Worm (Caenorhabditis elegans) whole organism, L1 larva: Measurements from ENCODE around the gene ncs-4.
A peak's percentile ranks its signal among the peaks of the same experiment; 100 is the strongest.

ENCODE experiments used
- C04F5.9 ChIP-seq: sonication (generic microtip); optimal IDR thresholded peaks from 2 replicates; lab custom pipeline; 2016; ENCODE audit warnings: missing genetic modification characterization, missing compliant biosample characterization
- C34B4.2 ChIP-seq: sonication (generic microtip); optimal IDR thresholded peaks from 2 replicates; lab custom pipeline; 2017; ENCODE audit warnings: mild to moderate bottlenecking, missing genetic modification characterization, missing compliant biosample characterization
- F16B12.6 ChIP-seq: fragments of 150-350 bp; optimal IDR thresholded peaks from 2 replicates; lab custom pipeline; 2014; ENCODE audit warnings: missing biosample characterization, missing genetic modification characterization
- aha-1 ChIP-seq: fragments of 150-350 bp; optimal IDR thresholded peaks from 2 replicates; lab custom pipeline; 2014; ENCODE audit warnings: missing biosample characterization, missing genetic modification characterization
- alr-1 ChIP-seq: fragments of 200-800 bp; sonication (Bioruptor generic); optimal IDR thresholded peaks from 2 replicates; lab custom pipeline; 2018; ENCODE audit warnings: borderline replicate concordance, mild to moderate bottlenecking, missing genetic modification characterization, missing compliant biosample characterization
- ama-1 ChIP-seq: fragments of 150-350 bp; optimal IDR thresholded peaks from 2 replicates; lab custom pipeline; 2014
- blmp-1 ChIP-seq: fragments of 150-350 bp; optimal IDR thresholded peaks from 2 replicates; lab custom pipeline; 2014; ENCODE audit warnings: missing biosample characterization, missing genetic modification characterization
- ceh-63 ChIP-seq: fragments of 200-800 bp; sonication (Bioruptor generic); optimal IDR thresholded peaks from 2 replicates; lab custom pipeline; 2018; ENCODE audit warnings: mild to moderate bottlenecking, missing genetic modification characterization, missing compliant biosample characterization
- ceh-8 ChIP-seq: fragments of 200-800 bp; sonication (Bioruptor generic); optimal IDR thresholded peaks from 2 replicates; lab custom pipeline; 2018; ENCODE audit warnings: mild to moderate bottlenecking, missing genetic modification characterization, moderate library complexity, missing compliant biosample characterization
- ceh-82 ChIP-seq, 3 experiments: fragments of 150-350 bp in 1 of 3; sonication (generic microtip) in 2 of 3; optimal IDR thresholded peaks; 2 replicates each; lab custom pipeline; 2014 to 2017; ENCODE audit warnings: missing biosample characterization in 3 of 3, missing genetic modification characterization in 3 of 3
- ceh-88 ChIP-seq: fragments of 200-800 bp; sonication (Bioruptor generic); IDR thresholded peaks from 2 replicates; pipeline ENCODE4 v1.3.6; 2022; ENCODE audit warnings: missing genetic modification characterization, missing compliant biosample characterization
- ces-1 ChIP-seq: fragments of 150-350 bp; optimal IDR thresholded peaks from 2 replicates; lab custom pipeline; 2014; ENCODE audit warnings: missing biosample characterization, missing genetic modification reagents, missing genetic modification characterization
- dsc-1 ChIP-seq: sonication (generic microtip); optimal IDR thresholded peaks from 2 replicates; lab custom pipeline; 2016; ENCODE audit warnings: mild to moderate bottlenecking, missing genetic modification characterization, missing compliant biosample characterization
- efl-1 ChIP-seq, 4 experiments: fragments of 150-350 bp; optimal IDR thresholded peaks in 3 of 4; peaks in 1 of 4; 1 replicate in 1 of 4; 2 replicates in 3 of 4; lab custom pipeline; 2014; ENCODE audit warnings: missing biosample characterization in 2 of 4, missing genetic modification characterization in 2 of 4, missing genetic modification reagents in 2 of 4
- egl-13 ChIP-seq: sonication (generic microtip); optimal IDR thresholded peaks from 2 replicates; lab custom pipeline; 2016; ENCODE audit warnings: missing genotype, missing genetic modification reagents, missing genetic modification characterization, missing compliant biosample characterization
- elt-2 ChIP-seq: sonication (generic microtip); optimal IDR thresholded peaks from 2 replicates; lab custom pipeline; 2016; ENCODE audit warnings: missing genetic modification characterization, mild to moderate bottlenecking, inconsistent platforms, missing compliant biosample characterization, missing genetic modification reagents
- elt-3 ChIP-seq, 6 experiments: fragments of 150-350 bp in 1 of 6; sonication (generic microtip); optimal IDR thresholded peaks; 2 replicates each; lab custom pipeline; 2017 to 2018; ENCODE audit warnings: missing biosample characterization in 6 of 6, missing genetic modification characterization in 6 of 6, inconsistent platforms in 1 of 6
- fkh-10 ChIP-seq: sonication (generic microtip); optimal IDR thresholded peaks from 2 replicates; lab custom pipeline; 2017; ENCODE audit warnings: missing biosample characterization, missing genetic modification reagents, missing genetic modification characterization
- hlh-17 ChIP-seq: fragments of 200-800 bp; sonication (Bioruptor generic); optimal IDR thresholded peaks from 2 replicates; lab custom pipeline; 2018; ENCODE audit warnings: missing genetic modification characterization, mild to moderate bottlenecking, missing compliant biosample characterization, moderate library complexity, borderline replicate concordance
- hlh-4 ChIP-seq: sonication (generic microtip); optimal IDR thresholded peaks from 2 replicates; lab custom pipeline; 2016; ENCODE audit warnings: mild to moderate bottlenecking, missing genetic modification characterization, missing compliant biosample characterization
- irx-1 ChIP-seq: sonication (generic microtip); optimal IDR thresholded peaks from 2 replicates; lab custom pipeline; 2016; ENCODE audit warnings: missing genetic modification characterization, missing compliant biosample characterization
- jun-1 ChIP-seq: fragments of 150-350 bp; optimal IDR thresholded peaks from 2 replicates; lab custom pipeline; 2014; ENCODE audit warnings: missing biosample characterization, missing genetic modification reagents, missing genetic modification characterization
- lin-14 ChIP-seq: fragments of 200-800 bp; sonication (Bioruptor generic); optimal IDR thresholded peaks from 2 replicates; lab custom pipeline; 2018; ENCODE audit warnings: mild to moderate bottlenecking, missing genetic modification characterization, moderate library complexity, missing compliant biosample characterization
- lin-15B ChIP-seq: fragments of 150-350 bp; sonication (generic microtip); optimal IDR thresholded peaks from 3 replicates; lab custom pipeline; 2014; ENCODE audit warnings: missing biosample characterization, missing genetic modification characterization
- lin-35 ChIP-seq, 2 experiments: fragments of 150-350 bp; optimal IDR thresholded peaks; 2 replicates each; lab custom pipeline; 2014; ENCODE audit warnings: missing biosample characterization in 2 of 2, missing genetic modification characterization in 2 of 2, missing genetic modification reagents in 2 of 2
- mab-9 ChIP-seq: fragments of 200-800 bp; sonication (Bioruptor generic); IDR thresholded peaks from 2 replicates; pipeline ENCODE4 v1.3.6; 2022; ENCODE audit warnings: missing genetic modification reagents, missing genetic modification characterization, missing compliant biosample characterization
- mef-2 ChIP-seq: fragments of 150-350 bp; optimal IDR thresholded peaks from 2 replicates; lab custom pipeline; 2014; ENCODE audit warnings: missing biosample characterization, missing genetic modification characterization
- nhr-12 ChIP-seq: sonication (generic microtip); optimal IDR thresholded peaks from 2 replicates; lab custom pipeline; 2017; ENCODE audit warnings: missing biosample characterization, missing genetic modification characterization
- nhr-20 ChIP-seq: sonication (generic microtip); optimal IDR thresholded peaks from 2 replicates; lab custom pipeline; 2016; ENCODE audit warnings: mild to moderate bottlenecking, missing genetic modification characterization, missing compliant biosample characterization
- nhr-28 ChIP-seq: fragments of 150-350 bp; optimal IDR thresholded peaks from 2 replicates; lab custom pipeline; 2014; ENCODE audit warnings: missing biosample characterization, missing genetic modification characterization
- nhr-71 ChIP-seq: sonication (generic microtip); optimal IDR thresholded peaks from 2 replicates; lab custom pipeline; 2016; ENCODE audit warnings: mild to moderate bottlenecking, missing genetic modification characterization, moderate library complexity, missing compliant biosample characterization
- nhr-76 ChIP-seq: sonication (generic microtip); optimal IDR thresholded peaks from 2 replicates; lab custom pipeline; 2017; ENCODE audit warnings: missing biosample characterization, missing genetic modification characterization
- nhr-85 ChIP-seq: sonication (generic microtip); peaks from one replicate; lab custom pipeline; 2016; ENCODE audit warnings: missing genetic modification characterization, inconsistent platforms, missing compliant biosample characterization
- rnt-1 ChIP-seq: sonication (generic microtip); optimal IDR thresholded peaks from 2 replicates; lab custom pipeline; 2016; ENCODE audit warnings: mild to moderate bottlenecking, missing genetic modification characterization, moderate library complexity, missing compliant biosample characterization
- snpc-4 ChIP-seq: fragments of 150-350 bp; optimal IDR thresholded peaks from 2 replicates; lab custom pipeline; 2014; ENCODE audit warnings: missing biosample characterization, missing genetic modification characterization
- snu-23 ChIP-seq: sonication (generic microtip); optimal IDR thresholded peaks from 2 replicates; lab custom pipeline; 2016; ENCODE audit warnings: missing genetic modification characterization, missing compliant biosample characterization
- sox-4 ChIP-seq: sonication (generic microtip); optimal IDR thresholded peaks from 2 replicates; lab custom pipeline; 2016; ENCODE audit warnings: missing genetic modification characterization, missing compliant biosample characterization
- sptf-1 ChIP-seq: fragments of 150-350 bp; optimal IDR thresholded peaks from 2 replicates; lab custom pipeline; 2014; ENCODE audit warnings: missing biosample characterization, missing genetic modification characterization
- unc-130 ChIP-seq: fragments of 150-350 bp; optimal IDR thresholded peaks from 2 replicates; lab custom pipeline; 2017; ENCODE audit warnings: missing biosample characterization, missing genetic modification characterization, inconsistent platforms
- unc-86 ChIP-seq: sonication (generic microtip); optimal IDR thresholded peaks from 2 replicates; lab custom pipeline; 2016; ENCODE audit warnings: missing genetic modification characterization, missing compliant biosample characterization
- unc-98 ChIP-seq: fragments of 200-800 bp; sonication (Bioruptor generic); IDR thresholded peaks from 2 replicates; pipeline ENCODE4 v1.3.6; 2022; ENCODE audit warnings: missing genetic modification characterization, missing compliant biosample characterization
- zag-1 ChIP-seq: fragments of 150-350 bp; optimal IDR thresholded peaks from 2 replicates; lab custom pipeline; 2014; ENCODE audit warnings: missing biosample characterization, missing genetic modification characterization
- ztf-4 ChIP-seq: fragments of 150-350 bp; optimal IDR thresholded peaks from 2 replicates; lab custom pipeline; 2014; ENCODE audit warnings: missing biosample characterization, missing genetic modification characterization

The ncs-4 gene

ce11 chrX:10212469-10212868 lies 36.1 kb downstream of the ncs-4 start, which contains the start of gene F44A6.3:
Gene F44A6.3 (plus strand): TSS chrX:10212769.
- no peak for TF ChIP-seq aha-1 (tag; lab: Kevin White, UChicago)
- TF ChIP-seq rnt-1 (tag; lab: Kevin White, UChicago), result no peak
- no peak for TF ChIP-seq mab-9 (GFP tag; lab: Robert Waterston, UW)
- TF ChIP-seq nhr-85, result no peak
- no peak for TF ChIP-seq unc-130 (tag; lab: Kevin White, UChicago)
- TF ChIP-seq ceh-63 (GFP tag; lab: Kevin White, UChicago), result no peak
- no peak for TF ChIP-seq zag-1 (tag; lab: Kevin White, UChicago)
- no peak for TF ChIP-seq ces-1 (GFP tag; lab: Kevin White, UChicago)
- no peak for TF ChIP-seq ama-1
- no peak for TF ChIP-seq alr-1 (tag; lab: Kevin White, UChicago)
- TF ChIP-seq jun-1 (tag; lab: Kevin White, UChicago), result no peak
- TF ChIP-seq unc-86 (tag; lab: Kevin White, UChicago), result no peak
- no peak for TF ChIP-seq C04F5.9 (tag; lab: Kevin White, UChicago)
- no peak for TF ChIP-seq lin-15B (tag; lab: Kevin White, UChicago)
- no peak for TF ChIP-seq ceh-82 (tag; optimal IDR thresholded peaks at IDR 0.05; lab: Kevin White, UChicago)
- no peak for TF ChIP-seq fkh-10 (GFP tag; lab: Kevin White, UChicago)
- TF ChIP-seq blmp-1 (tag; lab: Kevin White, UChicago), result no peak
- TF ChIP-seq unc-98 (GFP tag; lab: Robert Waterston, UW), result no peak
- TF ChIP-seq, all 84 proteins: peak for 0

- TF ChIP-seq alr-1 (tag; lab: Kevin White, UChicago) (no peak), efl-1 (optimal IDR thresholded peaks at IDR 0.05; lab: Kevin White, UChicago) (no peak), efl-1 (GFP tag; optimal IDR thresholded peaks at IDR 0.05 in 1 of 2; lab: Kevin White, UChicago) (peak in 1 of 2 experiments; percentile 45), blmp-1 (tag; lab: Kevin White, UChicago) (peak; percentile 81)
These were observed 39.1 kb downstream of the ncs-4 start, which contains the start of gene F44A6.4 for ce11 chrX:10215429-10215828. Gene F44A6.4 (minus strand): TSS chrX:10215495.

- TF ChIP-seq elt-2 (tag; lab: Kevin White, UChicago) (peak; percentile 55), nhr-12 (tag; lab: Kevin White, UChicago) (no peak), ces-1 (GFP tag; lab: Kevin White, UChicago) (no peak), nhr-28 (tag; lab: Kevin White, UChicago) (no peak), snu-23 (GFP tag; lab: Kevin White, UChicago) (no peak), fkh-10 (GFP tag; lab: Kevin White, UChicago) (no peak), efl-1 (optimal IDR thresholded peaks at IDR 0.05; lab: Kevin White, UChicago) (no peak), efl-1 (GFP tag; optimal IDR thresholded peaks at IDR 0.05 in 1 of 2; lab: Kevin White, UChicago) (peak in 1 of 2 experiments; percentile 61), lin-35 (GFP tag; optimal IDR thresholded peaks at IDR 0.05; lab: Kevin White, UChicago) (peak in 1 of 2 experiments; percentile 31), hlh-17 (GFP tag; lab: Kevin White, UChicago) (no peak), sox-4 (no peak), nhr-20 (tag; lab: Kevin White, UChicago) (peak; percentile 8), nhr-71 (tag; lab: Kevin White, UChicago) (peak; percentile 8)
These were observed 40.0 kb downstream of the ncs-4 start for ce11 chrX:10216344-10216743.

- TF ChIP-seq lin-14 (GFP tag; lab: Kevin White, UChicago) (no peak), dsc-1 (tag; lab: Kevin White, UChicago) (peak; percentile 21), egl-13 (tag; lab: Kevin White, UChicago) (no peak), lin-15B (tag; lab: Kevin White, UChicago) (no peak), unc-86 (tag; lab: Kevin White, UChicago) (no peak), nhr-76 (tag; lab: Kevin White, UChicago) (no peak), ceh-88 (no peak), nhr-28 (tag; lab: Kevin White, UChicago) (no peak), nhr-85 (no peak), elt-2 (tag; lab: Kevin White, UChicago) (peak; percentile 15), hlh-4 (no peak), irx-1 (tag; lab: Kevin White, UChicago) (no peak), snpc-4 (no peak), elt-3 (tag; optimal IDR thresholded peaks at IDR 0.05; lab: Kevin White, UChicago) (no peak), ama-1 (peak; percentile 12), F16B12.6 (tag; lab: Kevin White, UChicago) (no peak), sptf-1 (tag; lab: Kevin White, UChicago) (no peak), ceh-82 (tag; optimal IDR thresholded peaks at IDR 0.05; lab: Kevin White, UChicago) (no peak), ceh-8 (GFP tag; lab: Kevin White, UChicago) (no peak), unc-130 (tag; lab: Kevin White, UChicago) (no peak), ztf-4 (tag; lab: Kevin White, UChicago) (peak; percentile 52), C34B4.2 (tag; lab: Kevin White, UChicago) (no peak), mef-2 (tag; lab: Kevin White, UChicago) (no peak)
- TF ChIP-seq, all 84 proteins: peak for 4
These were observed 40.5 kb downstream of the ncs-4 start for ce11 chrX:10216857-10217256.
